Worm (Caenorhabditis elegans) whole organism, L1 larva: ENCODE measurements around the gene hint-3.

Source experiments
- C16A3.4 ChIP-seq: fragments of 150-350 bp; optimal IDR thresholded peaks from 2 replicates; lab custom pipeline; 2014; ENCODE audit warnings: missing biosample characterization, missing genetic modification characterization
- C34B4.2 ChIP-seq: sonication (generic microtip); optimal IDR thresholded peaks from 2 replicates; lab custom pipeline; 2017; ENCODE audit warnings: mild to moderate bottlenecking, missing genetic modification characterization, missing compliant biosample characterization
- Y116A8C.19 ChIP-seq: sonication (generic microtip); optimal IDR thresholded peaks from 2 replicates; lab custom pipeline; 2016; ENCODE audit warnings: missing compliant biosample characterization, missing genetic modification characterization, borderline replicate concordance
- aha-1 ChIP-seq: fragments of 150-350 bp; optimal IDR thresholded peaks from 2 replicates; lab custom pipeline; 2014; ENCODE audit warnings: missing biosample characterization, missing genetic modification characterization
- aly-2 ChIP-seq: fragments of 150-350 bp; optimal IDR thresholded peaks from 2 replicates; lab custom pipeline; 2014; ENCODE audit warnings: missing biosample characterization, missing genetic modification characterization
- ceh-8 ChIP-seq: fragments of 200-800 bp; sonication (Bioruptor generic); optimal IDR thresholded peaks from 2 replicates; lab custom pipeline; 2018; ENCODE audit warnings: mild to moderate bottlenecking, missing genetic modification characterization, moderate library complexity, missing compliant biosample characterization
- ceh-82 ChIP-seq, 3 experiments: fragments of 150-350 bp in 1 of 3; sonication (generic microtip) in 2 of 3; optimal IDR thresholded peaks; 2 replicates each; lab custom pipeline; 2014 to 2017; ENCODE audit warnings: missing biosample characterization in 3 of 3, missing genetic modification characterization in 3 of 3
- ceh-88 ChIP-seq: fragments of 200-800 bp; sonication (Bioruptor generic); IDR thresholded peaks from 2 replicates; pipeline ENCODE4 v1.3.6; 2022; ENCODE audit warnings: missing genetic modification characterization, missing compliant biosample characterization
- dpl-1 ChIP-seq, 3 experiments: fragments of 150-350 bp in 2 of 3; sonication (generic microtip) in 1 of 3; optimal IDR thresholded peaks; 2 replicates each; lab custom pipeline; 2014 to 2017; ENCODE audit warnings: missing biosample characterization in 3 of 3, missing genetic modification characterization in 3 of 3, missing genetic modification reagents in 3 of 3
- dsc-1 ChIP-seq: sonication (generic microtip); optimal IDR thresholded peaks from 2 replicates; lab custom pipeline; 2016; ENCODE audit warnings: mild to moderate bottlenecking, missing genetic modification characterization, missing compliant biosample characterization
- efl-1 ChIP-seq, 4 experiments: fragments of 150-350 bp; optimal IDR thresholded peaks in 3 of 4; peaks in 1 of 4; 1 replicate in 1 of 4; 2 replicates in 3 of 4; lab custom pipeline; 2014; ENCODE audit warnings: missing biosample characterization in 2 of 4, missing genetic modification characterization in 2 of 4, missing genetic modification reagents in 2 of 4
- egl-27 ChIP-seq, 2 experiments: fragments of 150-350 bp in 1 of 2; sonication (generic microtip); optimal IDR thresholded peaks; 3 replicates each; lab custom pipeline; 2017 to 2018; ENCODE audit warnings: missing biosample characterization in 2 of 2, missing genetic modification characterization in 2 of 2, missing genetic modification reagents in 2 of 2
- elt-2 ChIP-seq: sonication (generic microtip); optimal IDR thresholded peaks from 2 replicates; lab custom pipeline; 2016; ENCODE audit warnings: missing genetic modification characterization, mild to moderate bottlenecking, inconsistent platforms, missing compliant biosample characterization, missing genetic modification reagents
- elt-3 ChIP-seq, 6 experiments: fragments of 150-350 bp in 1 of 6; sonication (generic microtip); optimal IDR thresholded peaks; 2 replicates each; lab custom pipeline; 2017 to 2018; ENCODE audit warnings: missing biosample characterization in 6 of 6, missing genetic modification characterization in 6 of 6, inconsistent platforms in 1 of 6
- fkh-4 ChIP-seq: sonication (generic microtip); optimal IDR thresholded peaks from 2 replicates; lab custom pipeline; 2016; ENCODE audit warnings: missing compliant biosample characterization, missing genetic modification characterization, borderline replicate concordance
- fkh-8 ChIP-seq: sonication (generic microtip); optimal IDR thresholded peaks from 2 replicates; lab custom pipeline; 2016; ENCODE audit warnings: mild to moderate bottlenecking, missing genetic modification characterization, missing compliant biosample characterization
- fos-1 ChIP-seq: fragments of 150-350 bp; optimal IDR thresholded peaks from 2 replicates; lab custom pipeline; 2014; ENCODE audit warnings: missing biosample characterization, missing genetic modification characterization
- hlh-4 ChIP-seq: sonication (generic microtip); optimal IDR thresholded peaks from 2 replicates; lab custom pipeline; 2016; ENCODE audit warnings: mild to moderate bottlenecking, missing genetic modification characterization, missing compliant biosample characterization
- irx-1 ChIP-seq: sonication (generic microtip); optimal IDR thresholded peaks from 2 replicates; lab custom pipeline; 2016; ENCODE audit warnings: missing genetic modification characterization, missing compliant biosample characterization
- isw-1 ChIP-seq: fragments of 200-800 bp; sonication (Bioruptor generic); IDR thresholded peaks from 2 replicates; pipeline ENCODE4 v1.3.6; 2022; ENCODE audit warnings: missing genetic modification characterization, missing compliant biosample characterization
- jun-1 ChIP-seq: fragments of 150-350 bp; optimal IDR thresholded peaks from 2 replicates; lab custom pipeline; 2014; ENCODE audit warnings: missing biosample characterization, missing genetic modification reagents, missing genetic modification characterization
- lin-13 ChIP-seq: fragments of 150-350 bp; optimal IDR thresholded peaks from 2 replicates; lab custom pipeline; 2014; ENCODE audit warnings: missing biosample characterization, missing genetic modification reagents, missing genetic modification characterization
- lin-14 ChIP-seq: fragments of 200-800 bp; sonication (Bioruptor generic); optimal IDR thresholded peaks from 2 replicates; lab custom pipeline; 2018; ENCODE audit warnings: mild to moderate bottlenecking, missing genetic modification characterization, moderate library complexity, missing compliant biosample characterization
- lir-3 ChIP-seq: sonication (generic microtip); optimal IDR thresholded peaks from 2 replicates; lab custom pipeline; 2016; ENCODE audit warnings: mild to moderate bottlenecking, missing genetic modification characterization, moderate library complexity, missing compliant biosample characterization; ENCODE audit not compliant: poor library complexity
- lsy-2 ChIP-seq, 2 experiments: fragments of 150-350 bp; optimal IDR thresholded peaks; 2 replicates each; lab custom pipeline; 2014; ENCODE audit warnings: missing biosample characterization in 2 of 2, missing genetic modification characterization in 2 of 2
- mef-2 ChIP-seq: fragments of 150-350 bp; optimal IDR thresholded peaks from 2 replicates; lab custom pipeline; 2014; ENCODE audit warnings: missing biosample characterization, missing genetic modification characterization
- mep-1 ChIP-seq: fragments of 150-350 bp; optimal IDR thresholded peaks from 2 replicates; lab custom pipeline; 2014; ENCODE audit warnings: missing biosample characterization, missing genetic modification characterization
- nhr-11 ChIP-seq: fragments of 150-350 bp; optimal IDR thresholded peaks from 2 replicates; lab custom pipeline; 2014; ENCODE audit warnings: missing biosample characterization, missing genetic modification characterization
- nhr-28 ChIP-seq: fragments of 150-350 bp; optimal IDR thresholded peaks from 2 replicates; lab custom pipeline; 2014; ENCODE audit warnings: missing biosample characterization, missing genetic modification characterization
- nhr-71 ChIP-seq: sonication (generic microtip); optimal IDR thresholded peaks from 2 replicates; lab custom pipeline; 2016; ENCODE audit warnings: mild to moderate bottlenecking, missing genetic modification characterization, moderate library complexity, missing compliant biosample characterization
- nhr-76 ChIP-seq: sonication (generic microtip); optimal IDR thresholded peaks from 2 replicates; lab custom pipeline; 2017; ENCODE audit warnings: missing biosample characterization, missing genetic modification characterization
- nhr-84 ChIP-seq: sonication (generic microtip); optimal IDR thresholded peaks from 2 replicates; lab custom pipeline; 2017; ENCODE audit warnings: missing biosample characterization, missing genetic modification characterization
- pax-3 ChIP-seq: fragments of 200-800 bp; sonication (Bioruptor generic); optimal IDR thresholded peaks from 2 replicates; lab custom pipeline; 2018; ENCODE audit warnings: mild to moderate bottlenecking, missing genetic modification characterization, moderate library complexity, missing compliant biosample characterization
- pqm-1 ChIP-seq: sonication (generic microtip); optimal IDR thresholded peaks from 3 replicates; lab custom pipeline; 2017; ENCODE audit warnings: missing biosample characterization, missing genetic modification characterization
- skn-1 ChIP-seq: fragments of 150-350 bp; optimal IDR thresholded peaks from 2 replicates; lab custom pipeline; 2014; ENCODE audit warnings: missing biosample characterization, missing genetic modification characterization
- snpc-4 ChIP-seq: fragments of 150-350 bp; optimal IDR thresholded peaks from 2 replicates; lab custom pipeline; 2014; ENCODE audit warnings: missing biosample characterization, missing genetic modification characterization
- sox-4 ChIP-seq: sonication (generic microtip); optimal IDR thresholded peaks from 2 replicates; lab custom pipeline; 2016; ENCODE audit warnings: missing genetic modification characterization, missing compliant biosample characterization
- sptf-1 ChIP-seq: fragments of 150-350 bp; optimal IDR thresholded peaks from 2 replicates; lab custom pipeline; 2014; ENCODE audit warnings: missing biosample characterization, missing genetic modification characterization
- sup-37 ChIP-seq: fragments of 200-800 bp; sonication (Bioruptor generic); optimal IDR thresholded peaks from 2 replicates; lab custom pipeline; 2018; ENCODE audit warnings: mild to moderate bottlenecking, missing genetic modification characterization, missing compliant biosample characterization
- swsn-7 ChIP-seq: sonication (generic microtip); optimal IDR thresholded peaks from 2 replicates; lab custom pipeline; 2016; ENCODE audit warnings: missing genetic modification characterization, missing compliant biosample characterization
- tbx-2 ChIP-seq: sonication (generic microtip); optimal IDR thresholded peaks from 2 replicates; lab custom pipeline; 2016; ENCODE audit warnings: missing genetic modification characterization, missing compliant biosample characterization
- tlp-1 ChIP-seq: fragments of 150-350 bp; optimal IDR thresholded peaks from 2 replicates; lab custom pipeline; 2014; ENCODE audit warnings: missing biosample characterization, missing genetic modification characterization
- unc-130 ChIP-seq: fragments of 150-350 bp; optimal IDR thresholded peaks from 2 replicates; lab custom pipeline; 2017; ENCODE audit warnings: missing biosample characterization, missing genetic modification characterization, inconsistent platforms
- unc-98 ChIP-seq: fragments of 200-800 bp; sonication (Bioruptor generic); IDR thresholded peaks from 2 replicates; pipeline ENCODE4 v1.3.6; 2022; ENCODE audit warnings: missing genetic modification characterization, missing compliant biosample characterization
- vab-15 ChIP-seq: sonication (generic microtip); optimal IDR thresholded peaks from 2 replicates; lab custom pipeline; 2017; ENCODE audit warnings: missing genotype, mild to moderate bottlenecking, missing genetic modification characterization, missing compliant biosample characterization
- xbp-1 ChIP-seq: sonication (generic microtip); optimal IDR thresholded peaks from 2 replicates; lab custom pipeline; 2016; ENCODE audit warnings: missing genetic modification characterization, missing compliant biosample characterization
- zag-1 ChIP-seq: fragments of 150-350 bp; optimal IDR thresholded peaks from 2 replicates; lab custom pipeline; 2014; ENCODE audit warnings: missing biosample characterization, missing genetic modification characterization
- ztf-11 ChIP-seq, 2 experiments: sonication (generic microtip); optimal IDR thresholded peaks; 2 replicates each; lab custom pipeline; 2016 to 2017; ENCODE audit warnings: missing genetic modification characterization in 2 of 2, missing biosample characterization in 1 of 2, missing compliant biosample characterization in 1 of 2

The hint-3 gene

ce11 chrV:7728003-7728678, 32.1 kb upstream of the hint-3 start (continued):
- peak; percentile 3 for TF ChIP-seq fkh-4
- peak in 1 of 2 experiments; percentile 64 for TF ChIP-seq ztf-11 (tag; optimal IDR thresholded peaks at IDR 0.05; lab: Kevin White, UChicago)
- peak; percentile 49; the same call in 1 of the 2 replicates for TF ChIP-seq unc-98 (GFP tag; lab: Robert Waterston, UW)
- TF ChIP-seq elt-2 (tag; lab: Kevin White, UChicago), result peak; percentile 45
- peak; percentile 98 for TF ChIP-seq lin-14 (GFP tag; lab: Kevin White, UChicago)
- TF ChIP-seq ceh-8 (GFP tag; lab: Kevin White, UChicago), result peak; percentile 74
- peak; percentile 46 for TF ChIP-seq mef-2
- peak; percentile 75 for TF ChIP-seq sox-4 (tag; lab: Kevin White, UChicago)
- TF ChIP-seq nhr-71 (tag; lab: Kevin White, UChicago), result peak; percentile 96
- peak; percentile 36 for TF ChIP-seq unc-130 (tag; lab: Kevin White, UChicago)
- no peak for TF ChIP-seq nhr-28 (tag; lab: Kevin White, UChicago)
- peak; percentile 75 for TF ChIP-seq fos-1
- peak; percentile 93 for TF ChIP-seq tbx-2 (tag; lab: Kevin White, UChicago)
- TF ChIP-seq mep-1 (tag; lab: Kevin White, UChicago), result peak; percentile 70
- peak in 1 of 6 experiments; percentile 41 for TF ChIP-seq elt-3 (tag; optimal IDR thresholded peaks at IDR 0.05; lab: Kevin White, UChicago)
- peak; percentile 21 to 50 (median 47) for TF ChIP-seq dpl-1 (GFP tag; optimal IDR thresholded peaks at IDR 0.05; lab: Kevin White, UChicago)
- TF ChIP-seq C34B4.2 (tag; lab: Kevin White, UChicago), result no peak
- no peak for TF ChIP-seq nhr-76 (tag; lab: Kevin White, UChicago)
- TF ChIP-seq aly-2 (tag; lab: Kevin White, UChicago), result no peak
- peak; percentile 82 for TF ChIP-seq jun-1 (tag; lab: Kevin White, UChicago)
- peak; percentile 56 for TF ChIP-seq zag-1 (tag; lab: Kevin White, UChicago)
- TF ChIP-seq lsy-2 (tag; optimal IDR thresholded peaks at IDR 0.05; lab: Kevin White, UChicago), result peak; percentile 64 to 78
- no peak for TF ChIP-seq sptf-1 (tag; lab: Kevin White, UChicago)
- TF ChIP-seq fkh-8 (tag; lab: Kevin White, UChicago), result peak; percentile 99
- no peak for TF ChIP-seq vab-15
- peak; percentile 81 for TF ChIP-seq ceh-88 (GFP tag; lab: Robert Waterston, UW)
- TF ChIP-seq isw-1, result peak; percentile 72
- peak; percentile 67 for TF ChIP-seq xbp-1
- peak; percentile 26 for TF ChIP-seq C16A3.4
- no peak for TF ChIP-seq Y116A8C.19
- TF ChIP-seq tlp-1 (tag; lab: Kevin White, UChicago), result no peak
- TF ChIP-seq egl-27 (tag; optimal IDR thresholded peaks at IDR 0.05; lab: Kevin White, UChicago), result peak in 1 of 2 experiments; percentile 89
- TF ChIP-seq lin-13 (GFP tag; lab: Kevin White, UChicago), result peak; percentile 43
- TF ChIP-seq dsc-1 (tag; lab: Kevin White, UChicago), result peak; percentile 86
- no peak for TF ChIP-seq pqm-1 (tag; lab: Kevin White, UChicago)
- no peak for TF ChIP-seq lir-3 (tag; lab: Kevin White, UChicago)
- TF ChIP-seq efl-1 (optimal IDR thresholded peaks at IDR 0.05; lab: Kevin White, UChicago), result peak; percentile 72 to 75
- peak; percentile 32 to 95 for TF ChIP-seq efl-1 (GFP tag; optimal IDR thresholded peaks at IDR 0.05 in 1 of 2; lab: Kevin White, UChicago)
- peak; percentile 29 to 81 (median 41) for TF ChIP-seq ceh-82 (tag; optimal IDR thresholded peaks at IDR 0.05; lab: Kevin White, UChicago)
- peak; percentile 80 for TF ChIP-seq pax-3 (tag; lab: Kevin White, UChicago)
- no peak for TF ChIP-seq aha-1
- no peak for TF ChIP-seq sup-37 (GFP tag; lab: Kevin White, UChicago)
- peak; percentile 19 for TF ChIP-seq hlh-4 (tag; lab: Kevin White, UChicago)
- peak; percentile 16 for TF ChIP-seq snpc-4
- TF ChIP-seq swsn-7, result peak; percentile 86
- peak; percentile 74 for TF ChIP-seq irx-1 (tag; lab: Kevin White, UChicago)
- peak; percentile 40 for TF ChIP-seq skn-1
- TF ChIP-seq nhr-11 (tag; lab: Kevin White, UChicago), result peak; percentile 71
- no peak for TF ChIP-seq nhr-84 (tag; lab: Kevin White, UChicago)
